Fruit fly (Drosophila melanogaster) ovary, adult (tissue): ENCODE data around the gene CG11756.

Experiments used
- CG17801 ChIP-seq: fragments of 200-800 bp; optimal IDR thresholded peaks from 2 replicates; lab custom pipeline; 2019; ENCODE audit warnings: missing biosample characterization, mild to moderate bottlenecking, missing genetic modification characterization, moderate library complexity; ENCODE audit not compliant: partially characterized antibody

Gene CG11756

DNA sequence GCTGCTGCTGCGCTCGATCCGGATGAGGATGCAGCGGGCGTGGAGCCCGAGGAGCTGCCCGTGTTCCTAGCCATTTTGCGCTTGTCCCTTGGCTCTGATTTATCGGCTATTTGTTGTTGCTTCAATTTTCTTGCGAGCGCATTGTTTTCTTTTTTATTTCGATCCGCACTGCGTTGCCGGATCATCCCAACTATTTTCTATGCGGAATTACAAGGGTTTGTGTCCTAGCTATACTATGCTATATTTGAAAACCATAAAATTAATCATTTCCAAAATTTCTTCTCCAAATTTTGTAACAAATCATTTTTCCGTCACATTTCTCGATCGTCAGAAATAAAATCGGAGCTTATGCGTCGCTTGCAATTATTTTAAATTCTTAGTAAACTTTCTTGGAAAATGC lies at the start of gene CG11756, which contains the start of gene GCS1:
TSS of gene CG11756 (plus strand) at position 312 of the 400 bp plus-strand sequence.
TSS of gene GCS1 (minus strand) at position 193 of the 400 bp plus-strand sequence.
- TF ChIP-seq CG17801 = peak; percentile 24

DNA sequence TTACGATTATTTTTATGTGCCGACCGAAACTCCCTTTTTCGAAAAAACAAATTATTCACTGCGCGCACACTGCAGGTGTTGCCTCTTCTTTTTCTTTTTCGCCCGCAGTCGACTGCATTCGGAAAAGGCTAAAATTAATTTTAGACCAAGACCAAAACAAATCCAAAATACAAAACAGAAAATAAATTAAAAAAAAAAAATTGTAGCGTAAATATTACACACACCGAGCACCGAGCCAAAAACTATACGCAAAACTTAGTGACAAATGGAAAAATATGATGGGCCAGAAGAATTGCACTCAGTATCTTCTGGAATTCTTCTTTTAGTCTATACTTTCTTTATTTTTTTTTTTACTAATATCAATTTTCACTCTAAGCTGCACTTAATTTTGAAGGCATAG lies 45.2 kb upstream of the CG11756 start, which contains the start of gene CG44422:
TSS of gene CG44422 (minus strand) at position 101 of the 400 bp plus-strand sequence.
- no peak for TF ChIP-seq CG17801

DNA sequence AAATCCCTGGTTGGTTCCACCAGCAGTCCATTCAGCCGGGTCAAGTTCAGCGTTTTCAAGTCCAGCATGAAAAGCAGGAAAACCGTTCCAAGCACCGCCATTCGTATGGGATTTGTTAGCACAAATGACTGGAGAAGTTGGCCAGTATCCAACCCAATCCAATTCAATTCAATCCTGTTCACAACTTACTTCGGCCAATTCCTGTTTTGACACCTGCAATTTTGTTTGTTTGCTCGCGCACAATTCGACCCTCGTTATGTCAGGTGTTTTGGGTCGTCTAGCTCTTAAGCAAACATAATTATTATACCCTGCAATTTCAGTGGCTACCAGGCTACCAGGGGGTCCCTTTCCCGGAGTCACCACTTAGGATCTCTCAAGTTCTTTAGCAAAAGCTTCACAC lies 36.8 kb upstream of the CG11756 start, which contains the start of gene Ir10a:
TSS of gene Ir10a (minus strand) at position 101 of the 400 bp plus-strand sequence.
- no peak for TF ChIP-seq CG17801

DNA sequence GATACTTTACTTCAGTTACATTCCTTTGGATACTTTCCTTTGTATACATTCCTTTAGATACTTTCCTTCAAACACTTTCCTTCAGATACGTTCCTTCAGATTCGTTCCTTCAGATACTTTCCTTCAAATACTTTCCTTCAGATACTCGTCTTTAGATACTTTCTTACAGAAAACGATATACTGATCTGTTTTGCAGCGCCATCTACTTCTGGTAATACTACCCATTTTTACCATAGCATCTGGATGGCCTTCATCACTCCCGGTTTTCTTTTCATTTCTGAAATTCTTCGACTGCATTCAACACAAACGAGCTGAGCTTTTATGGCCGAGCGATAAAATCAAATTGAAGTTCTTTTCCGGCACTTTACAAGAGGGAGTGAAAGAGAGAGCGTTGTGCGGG lies 28.0 kb upstream of the CG11756 start:
- TF ChIP-seq CG17801 = no peak

dm6 chrX:11322257-11322656 lies 25.7 kb upstream of the CG11756 start, which contains the start of gene sisA:
sisA (minus strand) TSS chrX:11322357.
- TF ChIP-seq CG17801 = no peak

- no peak for TF ChIP-seq CG17801
Measured at dm6 chrX:11322659-11323058, 25.3 kb upstream of the CG11756 start.

DNA sequence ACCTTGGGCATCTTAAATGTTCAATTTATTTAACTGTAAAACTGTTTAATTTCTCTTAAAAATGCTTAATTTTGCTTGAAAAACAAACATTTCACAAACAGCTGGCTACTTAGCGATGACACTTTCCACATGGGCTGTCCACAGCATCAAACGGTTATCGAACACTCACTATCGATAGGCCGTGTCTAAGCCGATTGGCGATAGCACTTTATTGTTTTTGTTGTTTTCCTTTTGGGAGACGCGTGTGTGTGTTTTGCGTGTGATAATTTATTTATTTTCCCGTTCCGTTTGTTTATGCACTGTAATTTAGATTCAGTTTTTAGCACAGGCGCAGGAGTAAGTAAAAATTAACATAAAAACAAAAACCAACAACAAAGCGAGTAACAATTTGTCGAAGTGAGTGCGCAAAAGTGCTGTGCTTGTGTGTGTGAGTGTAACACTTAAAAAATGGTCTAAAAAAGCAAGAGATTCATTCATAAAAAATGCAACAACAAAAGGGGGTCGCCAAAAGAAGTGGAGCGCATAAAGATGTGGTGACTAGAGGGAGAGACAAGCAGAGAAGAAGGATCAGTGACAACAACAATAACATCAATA lies 22.6 kb upstream of the CG11756 start, which contains the start of gene Gapvd1:
TSS of gene Gapvd1 (plus strand) at position 211 of the 594 bp plus-strand sequence.
- TF ChIP-seq CG17801 = peak; percentile 45

DNA sequence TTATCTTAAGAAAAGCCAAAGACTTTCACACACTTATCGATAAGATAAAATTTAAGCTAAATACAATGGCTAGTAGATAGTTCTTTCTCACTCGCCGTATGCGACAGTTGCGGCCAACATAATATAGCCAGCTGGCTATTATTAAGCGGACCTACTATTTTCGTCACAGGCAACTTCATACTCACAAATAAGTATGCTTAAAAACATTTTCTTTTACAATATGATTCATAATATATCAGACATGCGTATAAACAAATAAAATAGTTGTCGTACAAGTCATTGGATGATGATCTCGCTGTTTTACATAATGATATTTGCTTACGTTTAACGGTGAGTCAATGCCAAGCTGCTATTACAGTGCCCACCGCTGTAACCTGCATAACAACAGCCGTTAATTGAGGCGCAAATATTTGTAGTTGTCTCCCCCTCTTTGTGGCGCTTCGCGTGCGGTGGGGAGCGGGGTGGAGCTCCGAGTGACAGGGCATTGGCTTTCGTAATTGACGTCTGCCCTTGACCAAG lies 21.6 kb upstream of the CG11756 start:
- TF ChIP-seq CG17801 = peak; percentile 85

DNA sequence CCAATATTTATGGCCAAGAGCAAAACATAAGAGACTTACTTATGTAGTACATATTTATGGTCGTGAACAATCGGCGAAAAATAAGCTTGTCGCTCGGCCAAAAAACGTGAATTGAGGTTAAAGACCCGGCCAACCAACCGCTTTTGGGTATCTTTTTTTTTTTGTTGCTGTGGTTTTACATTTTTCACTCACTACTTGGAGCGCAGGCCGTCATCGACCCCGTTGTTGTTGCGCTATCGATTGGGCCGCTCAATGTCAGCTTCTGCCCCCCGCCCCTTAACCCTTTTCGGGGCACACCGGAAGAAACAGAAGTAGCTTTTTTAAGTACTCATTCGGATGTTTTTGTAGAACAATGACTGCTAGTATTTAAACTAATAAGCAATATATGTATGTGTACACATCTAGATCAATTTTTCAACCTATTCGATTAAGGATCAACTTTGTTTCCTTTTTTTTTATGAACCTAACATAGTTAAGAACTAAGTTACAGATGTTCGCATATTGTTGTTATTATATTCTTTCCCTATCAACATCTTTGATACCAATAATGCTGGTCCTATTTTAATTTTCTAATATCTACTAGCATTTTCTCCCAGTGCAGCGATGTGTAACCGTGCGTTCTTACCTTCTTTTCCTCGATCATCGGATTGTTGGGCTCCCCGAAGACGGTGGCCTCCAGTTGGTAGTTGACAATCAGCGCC lies 9.7 kb upstream of the CG11756 start:
- peak; percentile 32 for TF ChIP-seq CG17801

DNA sequence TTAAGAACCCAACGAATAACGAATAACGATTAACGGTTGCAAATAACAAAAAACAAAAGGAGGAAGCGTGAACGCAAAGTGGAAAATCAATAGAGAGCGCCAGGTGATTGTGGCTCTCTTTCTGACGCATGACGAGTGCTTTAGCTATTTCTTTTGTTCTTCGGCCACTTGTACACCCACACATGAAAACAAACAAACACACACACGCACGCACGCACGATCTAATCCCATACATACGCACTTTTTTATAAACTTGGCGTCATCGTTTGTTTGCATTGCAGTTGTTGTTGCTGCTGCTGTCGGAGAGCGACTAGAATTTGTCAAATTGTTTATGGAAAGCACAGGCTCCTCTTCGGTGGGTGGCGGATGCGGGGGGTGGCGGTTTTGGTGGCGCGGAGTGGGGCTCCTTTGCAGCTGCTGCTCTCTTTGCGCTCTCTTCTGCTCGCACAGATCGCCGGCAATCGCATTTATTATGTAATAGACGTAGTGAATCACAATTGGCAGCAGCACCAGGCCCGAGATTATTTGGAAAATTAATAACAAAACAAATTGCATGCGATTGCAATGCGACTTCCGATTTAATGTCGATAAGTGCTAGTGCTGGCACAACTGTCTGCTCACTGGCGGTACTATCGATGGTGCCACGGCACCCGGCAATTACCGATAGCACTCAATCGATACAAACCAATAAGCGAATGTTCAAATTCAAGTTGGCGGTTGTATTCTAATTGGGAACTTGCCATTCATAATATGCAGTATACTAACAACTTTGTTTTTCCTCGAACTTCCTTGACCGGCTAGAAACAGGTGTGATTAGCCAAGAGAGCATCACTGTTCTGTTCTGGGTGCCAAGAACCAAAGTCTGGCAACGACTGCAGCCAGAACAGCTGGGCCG lies 8.7 kb upstream of the CG11756 start:
- TF ChIP-seq CG17801 = peak; percentile 41

dm6 chrX:11339868-11340548 lies 7.9 kb upstream of the CG11756 start, which contains the start of the genes CG34348 and Kap3:
CG34348 (plus strand) TSS chrX:11339873.
Kap3 (minus strand) TSS chrX:11340084.
- TF ChIP-seq CG17801 = no peak

- TF ChIP-seq CG17801 = no peak
Measured at dm6 chrX:11340719-11341322, 7.1 kb upstream of the CG11756 start.

- no peak for TF ChIP-seq CG17801
Measured at dm6 chrX:11342168-11342567, 5.8 kb upstream of the CG11756 start.

DNA sequence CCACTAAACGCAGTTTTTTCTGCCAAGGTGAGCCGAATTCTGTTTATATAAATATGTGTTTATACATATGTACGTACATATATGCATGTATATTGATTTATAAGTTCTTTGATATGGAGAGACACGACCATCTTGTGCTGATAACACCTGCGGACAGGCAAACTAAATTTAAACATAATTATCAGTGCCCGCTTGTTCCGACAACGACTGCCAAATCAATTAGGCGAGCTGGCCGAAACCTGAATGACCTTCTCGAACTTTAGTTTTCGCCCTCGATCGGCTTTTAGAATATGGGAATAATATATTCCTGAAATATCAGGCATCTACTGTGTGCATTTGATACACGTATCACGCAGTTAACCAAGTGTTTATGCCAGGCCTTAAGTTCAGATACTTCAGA lies 5.1 kb upstream of the CG11756 start:
- TF ChIP-seq CG17801 = no peak

DNA sequence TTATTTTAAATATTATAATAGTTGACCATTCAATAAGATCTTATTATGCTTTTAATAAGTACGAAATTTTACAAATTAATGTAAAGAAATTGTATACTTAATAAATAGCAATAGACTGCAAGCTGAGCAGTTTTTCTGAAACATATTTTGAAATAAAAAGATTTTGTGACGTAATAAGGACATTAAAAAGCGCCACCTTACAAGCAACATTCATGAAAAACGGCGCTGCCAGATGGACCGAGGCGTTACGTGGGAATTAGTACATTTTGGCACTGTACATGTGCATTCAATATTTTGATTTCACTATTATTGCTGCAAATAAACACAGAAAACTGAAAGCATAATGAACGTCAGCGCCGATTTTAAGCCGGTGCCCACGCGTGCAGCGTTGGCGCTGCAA lies 909 bp downstream of the CG11756 start, which contains the start of gene CG1738:
TSS of gene CG1738 (plus strand) at position 221 of the 400 bp plus-strand sequence.
- peak; percentile 39 for TF ChIP-seq CG17801
